Fruit fly (Drosophila melanogaster) whole organism, prepupa: Measurements from ENCODE around the gene Ubi-p63E.

Experiments used
- CG10669 ChIP-seq: fragments of 200-800 bp; sonication (Bioruptor generic); optimal IDR thresholded peaks from 3 replicates; lab custom pipeline; 2018; ENCODE audit warnings: missing biosample characterization, mild to moderate bottlenecking, missing genetic modification characterization, moderate library complexity
- CG11294 ChIP-seq: fragments of 200-800 bp; sonication (Bioruptor generic); IDR thresholded peaks from 2 replicates; pipeline ENCODE4 v1.3.6; 2022; ENCODE audit warnings: missing biosample characterization, missing genetic modification characterization
- CG15336 ChIP-seq: fragments of 200-800 bp; sonication (Bioruptor generic); IDR thresholded peaks from 2 replicates; pipeline ENCODE4 v1.3.6; 2022; ENCODE audit warnings: missing biosample characterization, missing genetic modification characterization
- CG1621 ChIP-seq: fragments of 200-800 bp; sonication (Bioruptor generic); optimal IDR thresholded peaks from 3 replicates; lab custom pipeline; 2018; ENCODE audit warnings: missing biosample characterization, mild to moderate bottlenecking, missing genetic modification characterization
- CG3032 ChIP-seq: fragments of 200-800 bp; optimal IDR thresholded peaks from 2 replicates; lab custom pipeline; 2019; ENCODE audit warnings: missing biosample characterization, mild to moderate bottlenecking, missing genetic modification characterization, moderate library complexity
- CG31627 ChIP-seq: fragments of 200-800 bp; sonication (Bioruptor generic); optimal IDR thresholded peaks from 3 replicates; lab custom pipeline; 2016; ENCODE audit warnings: missing biosample characterization, missing genetic modification characterization
- CG32006 ChIP-seq: fragments of 200-800 bp; sonication (Bioruptor generic); optimal IDR thresholded peaks from 3 replicates; lab custom pipeline; 2017; ENCODE audit warnings: missing biosample characterization, mild to moderate bottlenecking, missing genetic modification characterization
- CG34406 ChIP-seq: fragments of 200-800 bp; sonication (Bioruptor generic); optimal IDR thresholded peaks from 3 replicates; lab custom pipeline; 2016; ENCODE audit warnings: missing biosample characterization, missing genetic modification characterization
- CG3919 ChIP-seq: fragments of 200-800 bp; sonication (Bioruptor generic); optimal IDR thresholded peaks from 3 replicates; lab custom pipeline; 2016; ENCODE audit warnings: missing biosample characterization, missing genetic modification characterization
- CG4318 ChIP-seq: fragments of 200-800 bp; sonication (Bioruptor generic); optimal IDR thresholded peaks from 3 replicates; lab custom pipeline; 2017; ENCODE audit warnings: missing biosample characterization, mild to moderate bottlenecking, missing genetic modification characterization
- CG6163 ChIP-seq: fragments of 200-800 bp; sonication (Bioruptor generic); IDR thresholded peaks from 3 replicates; pipeline ENCODE4 v1.3.6; 2022; ENCODE audit warnings: missing biosample characterization, missing genetic modification characterization
- CG6276 ChIP-seq: fragments of 200-800 bp; sonication (Bioruptor generic); optimal IDR thresholded peaks from 2 replicates; lab custom pipeline; 2017; ENCODE audit warnings: missing biosample characterization, mild to moderate bottlenecking, missing genetic modification characterization
- CG6792 ChIP-seq: fragments of 200-800 bp; sonication (Bioruptor generic); optimal IDR thresholded peaks from 3 replicates; lab custom pipeline; 2016; ENCODE audit warnings: missing biosample characterization, missing genetic modification characterization
- CG6808 ChIP-seq: fragments of 200-800 bp; sonication (Bioruptor generic); optimal IDR thresholded peaks from 3 replicates; lab custom pipeline; 2017; ENCODE audit warnings: missing biosample characterization, missing genetic modification characterization, mild to moderate bottlenecking, moderate library complexity, missing genetic modification reagents
- CG7368 ChIP-seq: fragments of 200-800 bp; sonication (Bioruptor generic); optimal IDR thresholded peaks from 3 replicates; lab custom pipeline; 2016; ENCODE audit warnings: missing biosample characterization, missing genetic modification characterization
- CG8119 ChIP-seq: fragments of 200-800 bp; sonication (Bioruptor generic); IDR thresholded peaks from 3 replicates; pipeline ENCODE4 v1.3.6; 2022; ENCODE audit warnings: missing biosample characterization, missing genetic modification characterization
- CG9139 ChIP-seq: fragments of 200-800 bp; sonication (Bioruptor generic); optimal IDR thresholded peaks from 3 replicates; lab custom pipeline; 2017; ENCODE audit warnings: missing biosample characterization, mild to moderate bottlenecking, missing genetic modification characterization
- Eip75B ChIP-seq: fragments of 200-800 bp; sonication (Bioruptor generic); optimal IDR thresholded peaks from 3 replicates; lab custom pipeline; 2016; ENCODE audit warnings: missing biosample characterization, missing genetic modification characterization
- Eip78C ChIP-seq: fragments of 200-800 bp; sonication (Bioruptor generic); peaks from one replicate; lab custom pipeline; 2016; ENCODE audit warnings: missing biosample characterization, missing genetic modification characterization
- Eip93F ChIP-seq: fragments of 200-800 bp; sonication (Bioruptor generic); optimal IDR thresholded peaks from 2 replicates; lab custom pipeline; 2016; ENCODE audit warnings: missing biosample characterization, mild to moderate bottlenecking, missing genetic modification characterization
- Ets21C ChIP-seq: fragments of 200-800 bp; sonication (Bioruptor generic); optimal IDR thresholded peaks from 3 replicates; lab custom pipeline; 2016; ENCODE audit warnings: missing biosample characterization, missing genetic modification characterization
- Gug ChIP-seq: fragments of 200-800 bp; sonication (Bioruptor generic); IDR thresholded peaks from 2 replicates; pipeline ENCODE4 v1.3.6; 2022; ENCODE audit warnings: missing biosample characterization, missing genetic modification characterization
- Hr39 ChIP-seq: fragments of 200-800 bp; sonication (Bioruptor generic); optimal IDR thresholded peaks from 2 replicates; lab custom pipeline; 2016; ENCODE audit warnings: missing biosample characterization, missing genetic modification characterization
- Hr4 ChIP-seq: fragments of 200-800 bp; sonication (Bioruptor generic); optimal IDR thresholded peaks from 3 replicates; lab custom pipeline; 2016; ENCODE audit warnings: missing biosample characterization, missing genetic modification characterization
- Lpt ChIP-seq: fragments of 200-800 bp; sonication (Bioruptor generic); optimal IDR thresholded peaks from 3 replicates; lab custom pipeline; 2016; ENCODE audit warnings: missing biosample characterization, missing genetic modification characterization
- Met ChIP-seq: fragments of 200-800 bp; sonication (Bioruptor generic); optimal IDR thresholded peaks from 3 replicates; lab custom pipeline; 2016; ENCODE audit warnings: missing biosample characterization, missing genetic modification characterization
- OdsH ChIP-seq: fragments of 200-800 bp; sonication (Bioruptor generic); optimal IDR thresholded peaks from 3 replicates; lab custom pipeline; 2016; ENCODE audit warnings: missing biosample characterization, missing genetic modification characterization
- Smox ChIP-seq: fragments of 200-800 bp; sonication (Bioruptor generic); optimal IDR thresholded peaks from 3 replicates; lab custom pipeline; 2016; ENCODE audit warnings: missing biosample characterization, missing genetic modification characterization
- Sox14 ChIP-seq: fragments of 200-800 bp; sonication (Bioruptor generic); optimal IDR thresholded peaks from 3 replicates; lab custom pipeline; 2016; ENCODE audit warnings: missing biosample characterization, missing genetic modification characterization
- Sox15 ChIP-seq: fragments of 200-800 bp; sonication (Bioruptor generic); optimal IDR thresholded peaks from 3 replicates; lab custom pipeline; 2016; ENCODE audit warnings: missing biosample characterization, missing genetic modification characterization
- achi ChIP-seq: fragments of 200-800 bp; sonication (Bioruptor generic); optimal IDR thresholded peaks from 3 replicates; lab custom pipeline; 2016; ENCODE audit warnings: missing biosample characterization, missing genetic modification characterization
- cyc ChIP-seq: fragments of 200-800 bp; sonication (Bioruptor generic); optimal IDR thresholded peaks from 3 replicates; lab custom pipeline; 2016; ENCODE audit warnings: missing biosample characterization, missing genetic modification characterization
- dac ChIP-seq: fragments of 200-800 bp; sonication (Bioruptor generic); optimal IDR thresholded peaks from 2 replicates; lab custom pipeline; 2017; ENCODE audit warnings: missing biosample characterization, mild to moderate bottlenecking, missing genetic modification characterization
- eg ChIP-seq: fragments of 200-800 bp; sonication (Bioruptor generic); IDR thresholded peaks from 3 replicates; pipeline ENCODE4 v1.3.6; 2022; ENCODE audit warnings: missing biosample characterization, missing genetic modification characterization
- esn ChIP-seq: fragments of 200-800 bp; sonication (Bioruptor generic); optimal IDR thresholded peaks from 2 replicates; lab custom pipeline; 2016; ENCODE audit warnings: missing biosample characterization, mild to moderate bottlenecking, missing genetic modification characterization, moderate library complexity
- fd85E ChIP-seq: fragments of 200-800 bp; sonication (Bioruptor generic); optimal IDR thresholded peaks from 3 replicates; lab custom pipeline; 2016; ENCODE audit warnings: missing biosample characterization, missing genetic modification characterization
- fkh ChIP-seq: fragments of 200-800 bp; sonication (Bioruptor generic); optimal IDR thresholded peaks from 3 replicates; lab custom pipeline; 2017; ENCODE audit warnings: missing biosample characterization, mild to moderate bottlenecking, missing genetic modification characterization, moderate library complexity
- lz ChIP-seq: fragments of 200-800 bp; sonication (Bioruptor generic); optimal IDR thresholded peaks from 3 replicates; lab custom pipeline; 2016; ENCODE audit warnings: missing biosample characterization, missing genetic modification characterization
- net ChIP-seq: fragments of 200-800 bp; sonication (Bioruptor generic); optimal IDR thresholded peaks from 3 replicates; lab custom pipeline; 2016; ENCODE audit warnings: missing biosample characterization, missing genetic modification characterization
- pdm3 ChIP-seq: fragments of 200-800 bp; sonication (Bioruptor generic); optimal IDR thresholded peaks from 3 replicates; lab custom pipeline; 2016; ENCODE audit warnings: missing biosample characterization, missing genetic modification characterization
- salr ChIP-seq, 2 experiments: fragments of 200-800 bp; sonication (Bioruptor generic); optimal IDR thresholded peaks; 3 replicates each; lab custom pipeline; 2016 to 2018; ENCODE audit warnings: missing biosample characterization in 2 of 2, missing genetic modification characterization in 2 of 2, mild to moderate bottlenecking in 1 of 2
- spab ChIP-seq: fragments of 200-800 bp; sonication (Bioruptor generic); optimal IDR thresholded peaks from 2 replicates; lab custom pipeline; 2017; ENCODE audit warnings: missing biosample characterization, mild to moderate bottlenecking, missing genetic modification characterization, missing genetic modification reagents
- ss ChIP-seq, 2 experiments: fragments of 200-800 bp; sonication (Bioruptor generic); optimal IDR thresholded peaks; 2 replicates in 1 of 2; 3 replicates in 1 of 2; lab custom pipeline; 2017 to 2018; ENCODE audit warnings: mild to moderate bottlenecking in 2 of 2, missing biosample characterization in 2 of 2, missing genetic modification characterization in 2 of 2, moderate library complexity in 1 of 2
- svp ChIP-seq: fragments of 200-800 bp; sonication (Bioruptor generic); peaks from one replicate; lab custom pipeline; 2016; ENCODE audit warnings: missing biosample characterization, missing genetic modification characterization
- topi ChIP-seq: fragments of 200-800 bp; sonication (Bioruptor generic); optimal IDR thresholded peaks from 3 replicates; lab custom pipeline; 2016; ENCODE audit warnings: missing biosample characterization, missing genetic modification characterization

The Ubi-p63E gene

DNA sequence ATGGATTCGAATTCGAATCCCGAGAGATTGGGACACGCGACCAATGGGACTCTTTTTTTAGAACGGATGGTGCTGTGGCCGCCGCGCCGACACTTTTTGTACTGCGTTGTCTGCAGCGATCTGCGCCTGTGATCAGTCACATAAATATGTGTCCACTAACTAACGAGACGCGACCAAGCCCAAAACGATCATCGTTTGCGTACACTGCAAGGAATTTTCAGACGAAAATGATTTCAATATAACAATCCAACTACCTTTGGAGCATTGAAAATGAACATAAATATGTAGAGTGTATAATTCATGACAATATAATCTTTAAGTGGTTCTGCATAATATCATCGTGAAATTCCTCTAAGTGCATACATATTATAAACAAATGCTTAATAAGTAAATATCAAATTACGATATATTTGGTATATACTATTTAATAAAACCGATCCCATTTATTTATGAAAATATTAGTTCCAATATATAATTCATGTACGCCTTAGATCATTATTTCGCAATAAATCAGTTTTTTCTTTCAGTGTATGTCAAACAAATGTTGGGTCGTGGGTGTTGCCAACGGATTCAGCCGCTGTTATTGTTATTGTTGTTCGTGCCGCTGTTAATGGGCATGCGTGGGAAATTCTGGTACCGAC lies 32.7 kb upstream of the Ubi-p63E start, which contains the start of gene Eip63F-1:
Eip63F-1 (minus strand) TSS at position 51 of the 641 bp plus-strand sequence.
- TF ChIP-seq CG32006 (GFP tag; lab: Kevin White, UChicago) (peak; percentile 69), CG8119 (GFP tag; lab: Robert Waterston, UW) (peak; percentile 50), Hr4 (GFP tag; lab: Kevin White, UChicago) (peak; percentile 66), esn (GFP tag; lab: Kevin White, UChicago) (peak; percentile 27), CG4318 (GFP tag; lab: Kevin White, UChicago) (peak; percentile 12), dac (no peak), cyc (peak; percentile 4), CG34406 (peak; percentile 1), Eip78C (GFP tag; lab: Kevin White, UChicago) (peak; percentile 76), CG6808 (GFP tag; lab: Kevin White, UChicago) (no peak), salr (GFP tag; optimal IDR thresholded peaks at IDR 0.05; lab: Kevin White, UChicago) (peak in 1 of 2 experiments; percentile 45), OdsH (GFP tag; lab: Kevin White, UChicago) (peak; percentile 54), CG7368 (no peak), svp (peak; percentile 62), fd85E (GFP tag; lab: Kevin White, UChicago) (no peak), Hr39 (peak; percentile 15), CG9139 (GFP tag; lab: Kevin White, UChicago) (no peak), Met (peak; percentile 19), achi (GFP tag; lab: Kevin White, UChicago) (peak; percentile 35), net (peak; percentile 36), CG3919 (GFP tag; lab: Kevin White, UChicago) (peak; percentile 37), Gug (GFP tag; lab: Robert Waterston, UW) (peak; percentile 44; the same call in 1 of the 2 replicates), Eip75B (GFP tag; lab: Kevin White, UChicago) (no peak), CG6276 (GFP tag; lab: Kevin White, UChicago) (peak; percentile 51), CG15336 (GFP tag; lab: Robert Waterston, UW) (peak; percentile 62), pdm3 (peak; percentile 20), CG31627 (GFP tag; lab: Kevin White, UChicago) (peak; percentile 12), lz (no peak), Sox14 (GFP tag; lab: Kevin White, UChicago) (no peak), eg (GFP tag; lab: Robert Waterston, UW) (0 out of 3 replicates have a peak, but pooled peaks have one; percentile 34)
- TF ChIP-seq, all 60 proteins: peak for 22

- TF ChIP-seq eg (GFP tag; lab: Robert Waterston, UW) (0 out of 3 replicates have a peak, but pooled peaks have one; percentile 20), CG10669 (GFP tag; lab: Kevin White, UChicago) (no peak), lz (no peak), Ets21C (GFP tag; lab: Kevin White, UChicago) (no peak), Met (no peak), Lpt (GFP tag; lab: Kevin White, UChicago) (no peak), spab (GFP tag; lab: Kevin White, UChicago) (no peak), CG11294 (GFP tag; lab: Robert Waterston, UW) (no peak), Hr4 (GFP tag; lab: Kevin White, UChicago) (peak; percentile 1), Eip78C (GFP tag; lab: Kevin White, UChicago) (no peak), CG32006 (GFP tag; lab: Kevin White, UChicago) (peak; percentile 44), fkh (GFP tag; lab: Kevin White, UChicago) (no peak), achi (GFP tag; lab: Kevin White, UChicago) (no peak), CG3032 (tag; lab: Kevin White, UChicago) (no peak)
These were observed 31.1 kb upstream of the Ubi-p63E start for dm6 chr3L:3934110-3934509.

DNA sequence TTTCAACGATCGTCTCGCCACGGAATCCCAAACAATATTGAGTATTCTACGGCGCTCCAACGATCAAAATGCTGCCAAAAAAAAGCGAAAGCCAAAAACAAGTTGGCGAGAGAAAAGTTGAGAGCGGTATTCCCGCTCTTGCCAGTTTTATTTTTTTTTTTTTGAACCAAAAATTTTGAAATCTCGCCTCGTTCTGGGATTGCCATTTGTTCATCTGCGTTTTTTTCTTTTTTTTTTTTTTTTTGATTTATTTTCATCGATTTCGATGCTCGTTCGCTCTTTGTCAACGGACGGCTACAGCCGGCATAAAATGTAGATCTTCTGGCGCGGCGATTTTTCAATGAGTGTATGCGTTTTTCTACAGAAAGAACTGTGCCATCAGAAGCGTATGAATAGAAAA lies 30.6 kb upstream of the Ubi-p63E start:
- TF ChIP-seq Eip93F (GFP tag; lab: Kevin White, UChicago): peak; percentile 38
- TF ChIP-seq CG6792: no peak
- no peak for TF ChIP-seq Sox15 (GFP tag; lab: Kevin White, UChicago)
- no peak for TF ChIP-seq Met
- TF ChIP-seq CG9139 (GFP tag; lab: Kevin White, UChicago): no peak
- no peak for TF ChIP-seq Eip75B (GFP tag; lab: Kevin White, UChicago)
- TF ChIP-seq CG8119 (GFP tag; lab: Robert Waterston, UW): peak; percentile 74
- no peak for TF ChIP-seq CG32006 (GFP tag; lab: Kevin White, UChicago)
- TF ChIP-seq ss (GFP tag; optimal IDR thresholded peaks at IDR 0.05; lab: Kevin White, UChicago): no peak
- TF ChIP-seq eg (GFP tag; lab: Robert Waterston, UW): peak; percentile 86
- TF ChIP-seq CG6276 (GFP tag; lab: Kevin White, UChicago): peak; percentile 44
- no peak for TF ChIP-seq Hr4 (GFP tag; lab: Kevin White, UChicago)
- TF ChIP-seq spab (GFP tag; lab: Kevin White, UChicago): no peak
- peak; percentile 69 for TF ChIP-seq CG6163
- peak; percentile 75 for TF ChIP-seq CG15336 (GFP tag; lab: Robert Waterston, UW)
- no peak for TF ChIP-seq topi (GFP tag; lab: Kevin White, UChicago)
- TF ChIP-seq CG6808 (GFP tag; lab: Kevin White, UChicago): no peak
- TF ChIP-seq Smox (GFP tag; lab: Kevin White, UChicago): no peak
- TF ChIP-seq esn (GFP tag; lab: Kevin White, UChicago): no peak
- TF ChIP-seq CG3919 (GFP tag; lab: Kevin White, UChicago): no peak
- no peak for TF ChIP-seq CG1621 (tag; lab: Kevin White, UChicago)
- TF ChIP-seq Eip78C (GFP tag; lab: Kevin White, UChicago): peak; percentile 38
